Worm (Caenorhabditis elegans): Measurements from ENCODE around the gene lpr-7.

The lpr-7 gene

DNA sequence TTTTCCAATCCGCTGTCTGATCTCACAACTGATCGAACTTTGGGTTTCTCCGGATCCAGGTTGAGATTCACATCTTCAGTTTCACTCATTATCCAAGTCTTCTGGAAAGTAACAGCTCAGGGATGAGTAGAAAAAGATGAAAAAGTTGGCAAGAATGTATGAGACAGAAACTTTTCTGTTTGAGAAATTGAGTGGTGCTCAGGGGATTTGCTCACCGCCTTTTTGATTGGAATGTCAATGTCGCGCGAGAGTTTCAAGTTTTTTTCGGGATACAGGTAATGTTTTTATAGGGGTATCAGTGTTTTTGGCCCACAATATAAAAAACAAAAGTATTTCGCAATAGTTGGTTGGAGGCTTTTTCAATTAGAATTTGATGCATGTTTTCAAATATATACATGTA is 34.8 kb upstream of the lpr-7 start, which contains the start of gene unc-96:
unc-96 (minus strand) TSS at position 101 of the 400 bp plus-strand sequence.
- peak; percentile 67 for TF ChIP-seq cebp-1 (GFP tag; IDR thresholded peaks at IDR 0.05)
- no peak for TF ChIP-seq cebp-1 (tag; optimal IDR thresholded peaks at IDR 0.05)
- TF ChIP-seq lin-35 (GFP tag; optimal IDR thresholded peaks at IDR 0.05): no peak
- TF ChIP-seq mcd-1 (GFP tag; IDR thresholded peaks at IDR 0.05): no peak
- no peak for TF ChIP-seq ztf-6 (GFP tag; IDR thresholded peaks at IDR 0.05)
- TF ChIP-seq Y95B8A.8 (GFP tag; IDR thresholded peaks at IDR 0.05): no peak
- TF ChIP-seq mxl-1 (tag; optimal IDR thresholded peaks at IDR 0.05): no peak

DNA sequence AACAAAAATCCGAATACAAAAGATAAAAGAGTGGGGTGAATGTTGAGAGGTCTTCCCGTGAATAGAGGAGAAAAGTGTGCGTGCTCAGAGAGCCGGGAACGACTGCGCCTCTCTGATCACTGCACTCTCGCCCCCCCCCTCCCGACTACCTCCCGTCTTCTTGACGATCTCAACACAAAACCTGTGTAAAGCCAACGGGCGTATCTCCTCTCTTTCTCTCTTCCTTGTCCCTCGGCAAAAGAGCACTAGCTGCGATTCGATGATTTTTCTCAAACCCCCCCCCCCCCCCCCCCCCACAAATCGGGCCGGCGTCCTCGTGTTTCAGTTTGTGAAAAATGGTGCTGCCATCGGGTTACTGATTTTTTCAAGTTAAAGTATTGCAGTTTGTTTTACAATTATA is 34.3 kb upstream of the lpr-7 start:
- no peak for TF ChIP-seq nhr-120 (GFP tag; IDR thresholded peaks at IDR 0.05)
- no peak for TF ChIP-seq sptf-2 (GFP tag; optimal IDR thresholded peaks at IDR 0.05)
- no peak for TF ChIP-seq ztf-28 (GFP tag; IDR thresholded peaks at IDR 0.05)
- TF ChIP-seq hlh-26 (GFP tag; conservative IDR thresholded peaks at IDR 0.05): no peak
- no peak for TF ChIP-seq K11D2.4 (GFP tag; IDR thresholded peaks at IDR 0.05)
- peak; percentile 94 for TF ChIP-seq zfh-2 (GFP tag; conservative IDR thresholded peaks at IDR 0.05)
- TF ChIP-seq F10E7.11 (tag; optimal IDR thresholded peaks at IDR 0.05): no peak
- TF ChIP-seq ztf-18 (tag; optimal IDR thresholded peaks at IDR 0.05): no peak
- TF ChIP-seq cebp-1 (GFP tag; IDR thresholded peaks at IDR 0.05): 0 out of 2 replicates have a peak, but pooled peaks have one; percentile 3
- no peak for TF ChIP-seq cebp-1 (tag; optimal IDR thresholded peaks at IDR 0.05)
- no peak for TF ChIP-seq lin-40 (tag; optimal IDR thresholded peaks at IDR 0.05)
- no peak for TF ChIP-seq bed-1 (GFP tag; IDR thresholded peaks at IDR 0.05)
- peak; percentile 61; the same call in 1 of the 2 replicates for TF ChIP-seq egrh-3 (GFP tag; IDR thresholded peaks at IDR 0.05)
- no peak for TF ChIP-seq F22D6.2 (tag; optimal IDR thresholded peaks at IDR 0.05)

DNA sequence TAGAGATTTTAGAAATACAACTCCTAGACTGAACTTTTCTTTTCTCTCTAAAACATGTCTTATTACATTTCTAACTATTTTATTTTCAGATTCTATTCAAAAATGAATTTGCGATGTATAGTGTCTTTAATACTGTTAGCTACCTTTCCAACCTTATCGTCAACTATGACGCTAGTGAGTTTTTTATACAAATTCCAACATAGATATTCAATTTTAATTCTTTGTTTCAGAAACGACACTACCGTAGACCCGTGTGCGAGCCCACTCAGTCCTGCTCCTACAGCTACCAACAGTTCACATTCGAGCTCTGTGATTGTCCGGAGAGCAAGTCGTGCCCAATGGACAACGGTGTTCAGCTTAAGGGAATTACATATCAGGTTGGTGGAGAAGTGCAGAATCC is 26.9 kb upstream of the lpr-7 start, which contains the start of gene M6.4:
M6.4 (plus strand) TSS at position 55 of the 400 bp plus-strand sequence.
- TF ChIP-seq B0261.1 (tag; optimal IDR thresholded peaks at IDR 0.05) (no peak), pbrm-1 (GFP tag; IDR thresholded peaks at IDR 0.05) (no peak), akir-1 (GFP tag; optimal IDR thresholded peaks at IDR 0.05) (no peak), aptf-2 (GFP tag; conservative IDR thresholded peaks at IDR 0.05) (no peak), K12H6.12 (tag; optimal IDR thresholded peaks at IDR 0.05) (no peak), hmg-20 (GFP tag; IDR thresholded peaks at IDR 0.05) (no peak), dox-1 (GFP tag; IDR thresholded peaks at IDR 0.05) (no peak), nhr-120 (GFP tag; IDR thresholded peaks at IDR 0.05) (no peak), F39B2.1 (GFP tag; IDR thresholded peaks at IDR 0.05) (no peak), dpff-1 (tag; optimal IDR thresholded peaks at IDR 0.05) (no peak), C06A6.2 (GFP tag; conservative IDR thresholded peaks at IDR 0.05) (no peak), cebp-1 (GFP tag; IDR thresholded peaks at IDR 0.05) (no peak), cebp-1 (tag; optimal IDR thresholded peaks at IDR 0.05) (no peak)

DNA sequence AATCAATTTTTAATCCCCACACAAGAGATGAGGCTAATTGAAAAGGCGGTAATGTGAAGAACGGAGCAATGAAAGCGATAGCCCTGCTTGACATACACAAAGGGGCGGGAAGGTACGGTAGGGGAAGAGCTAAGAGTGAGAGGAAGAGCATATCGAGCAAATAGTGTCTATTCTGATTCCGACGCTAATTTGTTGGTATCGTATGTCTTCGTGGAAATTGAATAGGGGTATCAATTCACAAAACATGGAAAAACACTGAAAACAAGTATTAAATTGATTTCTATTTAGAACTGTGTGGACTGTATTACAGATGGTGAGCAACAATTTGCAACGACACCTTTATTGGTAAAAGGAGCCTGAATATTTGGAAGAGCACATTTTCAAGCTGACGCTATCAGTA is 19.1 kb upstream of the lpr-7 start, which contains the start of gene pha-2:
pha-2 (minus strand) TSS at position 101 of the 400 bp plus-strand sequence.
- TF ChIP-seq ama-1 (optimal IDR thresholded peaks at IDR 0.05): no peak
- no peak for TF ChIP-seq ama-1 (GFP tag; optimal IDR thresholded peaks at IDR 0.05)
- TF ChIP-seq hrde-1 (tag; optimal IDR thresholded peaks at IDR 0.05; ENCODE audit: borderline replicate concordance): no peak
- TF ChIP-seq dox-1 (GFP tag; IDR thresholded peaks at IDR 0.05): no peak
- no peak for TF ChIP-seq snpc-4 (GFP tag; optimal IDR thresholded peaks at IDR 0.05)
- TF ChIP-seq snpc-4 (tag; optimal IDR thresholded peaks at IDR 0.05): no peak
- no peak for TF ChIP-seq xnd-1 (tag; optimal IDR thresholded peaks at IDR 0.05)
- TF ChIP-seq Y67H2A.10 (GFP tag; conservative IDR thresholded peaks at IDR 0.05): no peak

Data from whole organism, young adult.